Worm (Caenorhabditis elegans): Measurements from ENCODE around the gene hmg-1.2.
A peak's percentile ranks its signal among the peaks of the same experiment; 100 is the strongest.

The hmg-1.2 gene

ce11 chrIII:6248064-6248687, 32.0 kb upstream of the hmg-1.2 start, which contains the start of the genes gen-1 and stt-3:
Gene gen-1, minus strand, starts transcription at chrIII:6248158.
Gene stt-3, plus strand, starts transcription at chrIII:6248637.
- TF ChIP-seq R02D3.7 (tag; optimal IDR thresholded peaks at IDR 0.05) (peak; percentile 76), ZK337.2 (GFP tag; IDR thresholded peaks at IDR 0.05) (no peak), dpl-1 (GFP tag; optimal IDR thresholded peaks at IDR 0.05) (peak; percentile 27), dmd-9 (GFP tag; IDR thresholded peaks at IDR 0.05) (no peak), mes-2 (tag; optimal IDR thresholded peaks at IDR 0.05; ENCODE audit: poor library complexity, severe bottlenecking) (peak; percentile 0)

ce11 chrIII:6251511-6251910, 28.7 kb upstream of the hmg-1.2 start, which contains the start of gene amdh-1:
Gene amdh-1, plus strand, starts transcription at chrIII:6251811.
- no peak for TF ChIP-seq nhr-41 (GFP tag; IDR thresholded peaks at IDR 0.05)
- TF ChIP-seq php-3 (GFP tag; IDR thresholded peaks at IDR 0.05): no peak
- no peak for TF ChIP-seq nhr-42 (GFP tag; IDR thresholded peaks at IDR 0.05)
- TF ChIP-seq aha-1 (tag): no peak
- TF ChIP-seq tra-1 (GFP tag; IDR thresholded peaks at IDR 0.05): no peak
- TF ChIP-seq madf-5 (GFP tag; IDR thresholded peaks at IDR 0.05): no peak
- no peak for TF ChIP-seq T26A8.4 (GFP tag; IDR thresholded peaks at IDR 0.05)
- TF ChIP-seq F10B5.3 (tag; optimal IDR thresholded peaks at IDR 0.05): no peak
- TF ChIP-seq gei-8 (GFP tag; optimal IDR thresholded peaks at IDR 0.05): no peak
- TF ChIP-seq arid-1 (GFP tag; conservative IDR thresholded peaks at IDR 0.05): no peak
- no peak for TF ChIP-seq ceh-28 (tag; optimal IDR thresholded peaks at IDR 0.05)
- no peak for TF ChIP-seq nhr-10 (tag; optimal IDR thresholded peaks at IDR 0.05)
- TF ChIP-seq mdl-1 (tag; optimal IDR thresholded peaks at IDR 0.05): no peak

- no peak for TF ChIP-seq hlh-30 (tag; optimal IDR thresholded peaks at IDR 0.05; ENCODE audit: insufficient read depth)
- no peak for TF ChIP-seq hif-1 (tag; optimal IDR thresholded peaks at IDR 0.05)
- no peak for TF ChIP-seq lsy-2 (tag; optimal IDR thresholded peaks at IDR 0.05)
- TF ChIP-seq daf-16 (GFP tag; optimal IDR thresholded peaks at IDR 0.05): no peak
- no peak for TF ChIP-seq daf-16 (tag; optimal IDR thresholded peaks at IDR 0.05)
- TF ChIP-seq ceh-82 (tag; optimal IDR thresholded peaks at IDR 0.05): no peak
- no peak for TF ChIP-seq nhr-6 (tag; optimal IDR thresholded peaks at IDR 0.05)
- TF ChIP-seq zfp-3 (GFP tag; conservative IDR thresholded peaks at IDR 0.05): no peak
- no peak for TF ChIP-seq lin-39 (tag; optimal IDR thresholded peaks at IDR 0.05)
- no peak for TF ChIP-seq ceh-44 (GFP tag; IDR thresholded peaks at IDR 0.05)
- no peak for TF ChIP-seq ama-1 (optimal IDR thresholded peaks at IDR 0.05)
- TF ChIP-seq nhr-48 (tag; optimal IDR thresholded peaks at IDR 0.05): no peak
- TF ChIP-seq nhr-76 (tag; optimal IDR thresholded peaks at IDR 0.05): no peak
- TF ChIP-seq zip-2 (tag; optimal IDR thresholded peaks at IDR 0.05): no peak
- no peak for TF ChIP-seq zip-11 (GFP tag; IDR thresholded peaks at IDR 0.05)
- no peak for TF ChIP-seq nhr-102 (tag; optimal IDR thresholded peaks at IDR 0.05)
- no peak for TF ChIP-seq nhr-111 (GFP tag; optimal IDR thresholded peaks at IDR 0.05)
- TF ChIP-seq aly-2 (tag; optimal IDR thresholded peaks at IDR 0.05): no peak
- no peak for TF ChIP-seq F10B5.3 (tag; optimal IDR thresholded peaks at IDR 0.05)
- TF ChIP-seq daf-19 (GFP tag; conservative IDR thresholded peaks at IDR 0.05): no peak
- TF ChIP-seq snpc-4 (tag; optimal IDR thresholded peaks at IDR 0.05): no peak
Observed at ce11 chrIII:6254737-6255136, 25.4 kb upstream of the hmg-1.2 start, which contains the start of gene srg-8. Gene srg-8, minus strand, starts transcription at chrIII:6254837.

ce11 chrIII:6256675-6257074, 23.5 kb upstream of the hmg-1.2 start, which contains the start of gene srg-9:
Gene srg-9, minus strand, starts transcription at chrIII:6256775.
- TF ChIP-seq mes-2 (tag; optimal IDR thresholded peaks at IDR 0.05; ENCODE audit: poor library complexity, severe bottlenecking) (no peak), lim-7 (GFP tag; IDR thresholded peaks at IDR 0.05) (no peak), cey-2 (tag; optimal IDR thresholded peaks at IDR 0.05; ENCODE audit: borderline replicate concordance, insufficient read depth) (no peak), dmd-9 (GFP tag; IDR thresholded peaks at IDR 0.05) (no peak), lsy-2 (tag; optimal IDR thresholded peaks at IDR 0.05) (no peak), mxl-3 (GFP tag; optimal IDR thresholded peaks at IDR 0.05) (no peak), Y48G9A.11 (GFP tag; IDR thresholded peaks at IDR 0.05) (no peak), duxl-1 (tag; optimal IDR thresholded peaks at IDR 0.05; ENCODE audit: poor library complexity) (no peak), lin-29 (GFP tag; IDR thresholded peaks at IDR 0.05) (no peak), jun-1 (tag; optimal IDR thresholded peaks at IDR 0.05) (no peak), nhr-111 (GFP tag; optimal IDR thresholded peaks at IDR 0.05) (no peak), tag-97 (GFP tag; IDR thresholded peaks at IDR 0.05) (no peak), mxl-2 (GFP tag; conservative IDR thresholded peaks at IDR 0.05) (no peak), skn-1 (tag; optimal IDR thresholded peaks at IDR 0.05) (no peak), gei-8 (GFP tag; optimal IDR thresholded peaks at IDR 0.05) (no peak)

Measured in whole organism, L4 larva.